Worm (Caenorhabditis elegans) whole organism, young adult: ENCODE data around the gene sra-27.

Source experiments
- B0336.3 ChIP-seq: fragments of 200-800 bp; sonication (Bioruptor generic); IDR thresholded peaks from 2 replicates; pipeline ENCODE4 v1.3.6; 2022; ENCODE audit warnings: missing genetic modification characterization, missing compliant biosample characterization
- F10E7.11 ChIP-seq: sonication (generic microtip); optimal IDR thresholded peaks from 2 replicates; lab custom pipeline; 2017; ENCODE audit warnings: mild to moderate bottlenecking, missing genetic modification characterization, moderate library complexity, missing compliant biosample characterization
- F22D6.2 ChIP-seq: sonication (generic microtip); optimal IDR thresholded peaks from 2 replicates; lab custom pipeline; 2016; ENCODE audit warnings: mild to moderate bottlenecking, missing genetic modification characterization, missing compliant biosample characterization
- F39B2.1 ChIP-seq: fragments of 200-800 bp; sonication (Bioruptor generic); IDR thresholded peaks from 2 replicates; pipeline ENCODE4 v1.3.6; 2022; ENCODE audit warnings: missing genetic modification reagents, missing genetic modification characterization, missing compliant biosample characterization
- F52B5.7 ChIP-seq: sonication (generic microtip); optimal IDR thresholded peaks from 2 replicates; lab custom pipeline; 2016; ENCODE audit warnings: mild to moderate bottlenecking, missing genetic modification characterization, missing compliant biosample characterization
- T07F8.4 ChIP-seq: sonication (generic microtip); optimal IDR thresholded peaks from 2 replicates; lab custom pipeline; 2016; ENCODE audit warnings: mild to moderate bottlenecking, missing genetic modification characterization, moderate library complexity, missing compliant biosample characterization
- Y53F4B.3 ChIP-seq: fragments of 200-800 bp; sonication (Bioruptor generic); IDR thresholded peaks from 2 replicates; pipeline ENCODE4 v1.3.6; 2022; ENCODE audit warnings: missing genetic modification reagents, missing genetic modification characterization, missing compliant biosample characterization
- Y79H2A.3 ChIP-seq: fragments of 200-800 bp; sonication (Bioruptor generic); conservative IDR thresholded peaks from 2 replicates; pipeline ENCODE4 v1.3.6; 2022; ENCODE audit warnings: missing genetic modification reagents, missing genetic modification characterization, missing compliant biosample characterization
- ZK185.1 ChIP-seq: sonication (generic microtip); optimal IDR thresholded peaks from 2 replicates; lab custom pipeline; 2016; ENCODE audit warnings: mild to moderate bottlenecking, missing genetic modification characterization, missing compliant biosample characterization; ENCODE audit not compliant: poor library complexity, severe bottlenecking
- akir-1 ChIP-seq: fragments of 200-800 bp; sonication (Bioruptor generic); optimal IDR thresholded peaks from 2 replicates; lab custom pipeline; 2018; ENCODE audit warnings: mild to moderate bottlenecking, missing genetic modification characterization, moderate library complexity, missing compliant biosample characterization
- attf-5 ChIP-seq: fragments of 200-800 bp; sonication (Bioruptor generic); optimal IDR thresholded peaks from 2 replicates; lab custom pipeline; 2018; ENCODE audit warnings: mild to moderate bottlenecking, missing genetic modification characterization, missing compliant biosample characterization
- ccch-3 ChIP-seq: fragments of 200-800 bp; sonication (Bioruptor generic); optimal IDR thresholded peaks from 2 replicates; lab custom pipeline; 2018; ENCODE audit warnings: mild to moderate bottlenecking, missing genetic modification characterization, missing compliant biosample characterization
- cebp-1 ChIP-seq, 2 experiments: fragments of 200-800 bp in 1 of 2; sonication (Bioruptor generic) in 1 of 2; sonication (generic microtip) in 1 of 2; IDR thresholded peaks in 1 of 2; optimal IDR thresholded peaks in 1 of 2; 2 replicates each; pipeline versions ENCODE4 v1.3.6 to Lab custom; 2017 to 2022; ENCODE audit warnings: missing compliant biosample characterization in 2 of 2, missing genetic modification characterization in 2 of 2, mild to moderate bottlenecking in 1 of 2, missing genetic modification reagents in 1 of 2, moderate library complexity in 1 of 2
- cebp-2 ChIP-seq: fragments of 200-800 bp; sonication (Bioruptor generic); IDR thresholded peaks from 2 replicates; pipeline ENCODE4 v1.3.6; 2022; ENCODE audit warnings: missing genetic modification characterization, missing compliant biosample characterization
- ceh-58 ChIP-seq: fragments of 200-800 bp; sonication (Bioruptor generic); IDR thresholded peaks from 2 replicates; pipeline ENCODE4 v1.3.6; 2022; ENCODE audit warnings: missing genetic modification characterization, missing compliant biosample characterization
- ceh-79 ChIP-seq: sonication (generic microtip); optimal IDR thresholded peaks from 2 replicates; lab custom pipeline; 2017; ENCODE audit warnings: mild to moderate bottlenecking, missing genetic modification characterization, missing compliant biosample characterization
- dox-1 ChIP-seq: fragments of 200-800 bp; sonication (Bioruptor generic); IDR thresholded peaks from 2 replicates; pipeline ENCODE4 v1.3.6; 2022; ENCODE audit warnings: missing genetic modification reagents, missing genetic modification characterization, missing compliant biosample characterization
- dpff-1 ChIP-seq: sonication (generic microtip); optimal IDR thresholded peaks from 2 replicates; lab custom pipeline; 2017; ENCODE audit warnings: mild to moderate bottlenecking, missing genetic modification characterization, missing compliant biosample characterization
- dpl-1 ChIP-seq: fragments of 150-350 bp; optimal IDR thresholded peaks from 2 replicates; lab custom pipeline; 2014; ENCODE audit warnings: missing biosample characterization, missing genetic modification reagents, missing genetic modification characterization
- ekl-4 ChIP-seq: fragments of 200-800 bp; sonication (Bioruptor generic); IDR thresholded peaks from 2 replicates; pipeline ENCODE4 v1.3.6; 2022; ENCODE audit warnings: missing genetic modification reagents, missing genetic modification characterization, missing compliant biosample characterization
- hmg-1.2 ChIP-seq: fragments of 200-800 bp; sonication (Bioruptor generic); IDR thresholded peaks from 2 replicates; pipeline ENCODE4 v1.3.6; 2022; ENCODE audit warnings: missing genetic modification reagents, missing genetic modification characterization, missing compliant biosample characterization
- hrde-1 ChIP-seq: sonication (generic microtip); optimal IDR thresholded peaks from 2 replicates; lab custom pipeline; 2016; ENCODE audit warnings: missing genetic modification characterization, mild to moderate bottlenecking, missing compliant biosample characterization, moderate library complexity, missing genotype, missing genetic modification reagents, borderline replicate concordance
- hsf-1 ChIP-seq: fragments of 200-800 bp; sonication (Bioruptor generic); IDR thresholded peaks from 2 replicates; pipeline ENCODE4 v1.3.6; 2022; ENCODE audit warnings: missing genetic modification reagents, missing genetic modification characterization, missing compliant biosample characterization
- lin-26 ChIP-seq: fragments of 200-800 bp; sonication (Bioruptor generic); IDR thresholded peaks from 2 replicates; pipeline ENCODE4 v1.3.6; 2022; ENCODE audit warnings: missing genetic modification reagents, missing genetic modification characterization, missing compliant biosample characterization
- lin-54 ChIP-seq: fragments of 200-800 bp; sonication (Bioruptor generic); optimal IDR thresholded peaks from 2 replicates; lab custom pipeline; 2018; ENCODE audit warnings: mild to moderate bottlenecking, missing genetic modification characterization, missing compliant biosample characterization
- lsl-1 ChIP-seq: fragments of 200-800 bp; sonication (Bioruptor generic); optimal IDR thresholded peaks from 2 replicates; lab custom pipeline; 2018; ENCODE audit warnings: mild to moderate bottlenecking, missing genetic modification characterization, moderate library complexity, missing compliant biosample characterization
- mes-4 ChIP-seq: sonication (generic microtip); optimal IDR thresholded peaks from 2 replicates; lab custom pipeline; 2016; ENCODE audit warnings: missing genotype, missing genetic modification characterization, missing compliant biosample characterization
- nhr-179 ChIP-seq: sonication (generic microtip); optimal IDR thresholded peaks from 2 replicates; lab custom pipeline; 2016; ENCODE audit warnings: mild to moderate bottlenecking, missing genetic modification characterization, missing compliant biosample characterization
- nhr-27 ChIP-seq: fragments of 200-800 bp; sonication (Bioruptor generic); optimal IDR thresholded peaks from 2 replicates; lab custom pipeline; 2018; ENCODE audit warnings: mild to moderate bottlenecking, missing genetic modification characterization, moderate library complexity, missing compliant biosample characterization
- pbrm-1 ChIP-seq: fragments of 200-800 bp; sonication (Bioruptor generic); IDR thresholded peaks from 2 replicates; pipeline ENCODE4 v1.3.6; 2022; ENCODE audit warnings: missing genetic modification reagents, missing genetic modification characterization, missing compliant biosample characterization
- rcor-1 ChIP-seq: fragments of 200-800 bp; sonication (Bioruptor generic); IDR thresholded peaks from 2 replicates; pipeline ENCODE4 v1.3.6; 2022; ENCODE audit warnings: missing genetic modification reagents, missing genetic modification characterization, missing compliant biosample characterization
- rec-8 ChIP-seq, 2 experiments: sonication (generic microtip); optimal IDR thresholded peaks; 2 replicates each; lab custom pipeline; 2016; ENCODE audit warnings: mild to moderate bottlenecking in 2 of 2, missing genetic modification characterization in 2 of 2, missing genetic modification reagents in 2 of 2, missing genotype in 2 of 2, missing biosample characterization in 1 of 2, missing compliant biosample characterization in 1 of 2, moderate library complexity in 1 of 2
- repo-1 ChIP-seq: sonication (generic microtip); optimal IDR thresholded peaks from 2 replicates; lab custom pipeline; 2017; ENCODE audit warnings: mild to moderate bottlenecking, missing genetic modification characterization, missing compliant biosample characterization
- sea-2 ChIP-seq: fragments of 200-800 bp; sonication (Bioruptor generic); IDR thresholded peaks from 2 replicates; pipeline ENCODE4 v1.3.6; 2022; ENCODE audit warnings: missing genetic modification characterization, missing compliant biosample characterization
- snpc-1.3 ChIP-seq: sonication (generic microtip); optimal IDR thresholded peaks from 2 replicates; lab custom pipeline; 2017; ENCODE audit warnings: missing genetic modification characterization, mild to moderate bottlenecking, missing compliant biosample characterization, antibody characterized with exemption, moderate library complexity, missing genotype, missing genetic modification reagents; ENCODE audit not compliant: insufficient read depth
- snpc-3.4 ChIP-seq: sonication (generic microtip); optimal IDR thresholded peaks from 2 replicates; lab custom pipeline; 2017; ENCODE audit warnings: missing genetic modification characterization, mild to moderate bottlenecking, missing compliant biosample characterization, antibody characterized with exemption, moderate library complexity, missing genotype, missing genetic modification reagents
- snpc-4 ChIP-seq, 5 experiments: fragments of 150-350 bp in 1 of 5; sonication (generic microtip) in 4 of 5; optimal IDR thresholded peaks; 2 replicates each; lab custom pipeline; 2014 to 2018; ENCODE audit warnings: missing genetic modification characterization in 5 of 5, missing biosample characterization in 3 of 5, antibody characterized with exemption in 2 of 5, mild to moderate bottlenecking in 2 of 5, missing compliant biosample characterization in 2 of 5, missing genotype in 2 of 5, moderate library complexity in 2 of 5, missing genetic modification reagents in 1 of 5
- sptf-2 ChIP-seq: fragments of 200-800 bp; sonication (Bioruptor generic); optimal IDR thresholded peaks from 2 replicates; lab custom pipeline; 2018; ENCODE audit warnings: mild to moderate bottlenecking, missing genetic modification characterization, missing compliant biosample characterization
- tbp1 ChIP-seq: fragments of 200-800 bp; sonication (Bioruptor generic); optimal IDR thresholded peaks from 2 replicates; lab custom pipeline; 2018; ENCODE audit warnings: mild to moderate bottlenecking, missing genetic modification characterization, missing compliant biosample characterization
- tbx-9 ChIP-seq: sonication (generic microtip); optimal IDR thresholded peaks from 2 replicates; lab custom pipeline; 2016; ENCODE audit warnings: borderline replicate concordance, missing genetic modification characterization, inconsistent platforms, missing compliant biosample characterization
- unc-130 ChIP-seq: sonication (generic microtip); optimal IDR thresholded peaks from 2 replicates; lab custom pipeline; 2016; ENCODE audit warnings: missing genetic modification reagents, missing genetic modification characterization, missing compliant biosample characterization
- xnd-1 ChIP-seq: sonication (generic microtip); optimal IDR thresholded peaks from 2 replicates; lab custom pipeline; 2016; ENCODE audit warnings: missing genotype, missing genetic modification reagents, missing genetic modification characterization, missing compliant biosample characterization
- ztf-22 ChIP-seq: fragments of 200-800 bp; sonication (Bioruptor generic); optimal IDR thresholded peaks from 2 replicates; lab custom pipeline; 2018; ENCODE audit warnings: mild to moderate bottlenecking, missing genetic modification characterization, moderate library complexity, missing compliant biosample characterization
- ztf-3 ChIP-seq: fragments of 200-800 bp; sonication (Bioruptor generic); optimal IDR thresholded peaks from 2 replicates; lab custom pipeline; 2018; ENCODE audit warnings: mild to moderate bottlenecking, missing genetic modification characterization, missing compliant biosample characterization

Gene sra-27

DNA sequence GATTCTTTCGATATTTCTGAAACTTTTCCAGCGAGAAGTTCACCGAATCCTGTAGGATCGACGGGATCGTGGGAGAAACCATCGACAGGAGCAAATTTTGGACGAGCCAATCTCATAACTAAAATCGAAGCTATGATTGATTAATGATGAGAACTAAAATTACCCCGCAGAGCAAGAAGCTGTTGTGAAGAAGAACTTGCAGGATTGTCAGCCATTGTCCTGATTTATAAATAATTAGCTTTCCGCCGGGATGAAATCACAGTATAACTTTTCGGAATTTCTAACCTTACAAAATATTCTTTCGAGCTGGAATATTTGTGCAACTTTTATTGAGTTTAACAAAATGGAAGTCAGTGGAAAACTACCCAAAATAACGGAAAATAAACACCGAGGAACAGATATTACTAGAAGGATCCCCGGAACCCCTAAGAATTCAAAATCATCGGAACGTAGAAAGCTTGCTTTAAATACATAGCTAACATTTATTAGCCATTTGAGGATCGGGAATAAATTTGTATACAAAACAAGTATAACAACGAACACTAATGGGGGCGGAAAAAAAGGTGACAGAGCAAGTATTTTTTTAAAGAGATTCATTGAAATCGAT, 18.6 kb downstream of the sra-27 start, which contains the start of gene C56C10.7 (continued):
- TF ChIP-seq F10E7.11 (peak; percentile 53), ztf-22 (GFP tag; lab: Kevin White, UChicago) (no peak), hmg-1.2 (GFP tag; lab: Robert Waterston, UW) (peak; percentile 49), nhr-27 (tag; lab: Kevin White, UChicago) (peak; percentile 49), repo-1 (tag; lab: Kevin White, UChicago) (peak; percentile 84), cebp-2 (GFP tag; lab: Robert Waterston, UW) (peak; percentile 78; the same call in 1 of the 2 replicates), F22D6.2 (tag; lab: Kevin White, UChicago) (no peak), ztf-3 (no peak), nhr-179 (tag; lab: Kevin White, UChicago) (no peak), mes-4 (tag; lab: Kevin White, UChicago) (peak; percentile 13), xnd-1 (tag; lab: Kevin White, UChicago) (peak; percentile 38), F52B5.7 (tag; lab: Kevin White, UChicago) (peak; percentile 36), sptf-2 (GFP tag; lab: Kevin White, UChicago) (no peak), lin-26 (GFP tag; lab: Robert Waterston, UW) (peak; percentile 83), ZK185.1 (tag; lab: Kevin White, UChicago) (no peak), hrde-1 (tag; lab: Kevin White, UChicago) (peak; percentile 62), T07F8.4 (no peak), rcor-1 (peak; percentile 68), ceh-58 (GFP tag; lab: Robert Waterston, UW) (peak; percentile 76; the same call in 1 of the 2 replicates), hsf-1 (GFP tag; lab: Robert Waterston, UW) (peak; percentile 88), attf-5 (GFP tag; lab: Kevin White, UChicago) (no peak), snpc-3.4 (peak; percentile 76), dpff-1 (tag; lab: Kevin White, UChicago) (peak; percentile 34), lin-54 (peak; percentile 79), F39B2.1 (GFP tag; lab: Robert Waterston, UW) (peak; percentile 91), rec-8 (tag; optimal IDR thresholded peaks at IDR 0.05; lab: Kevin White, UChicago) (no peak), snpc-4 (GFP tag; optimal IDR thresholded peaks at IDR 0.05; lab: Kevin White, UChicago) (peak; percentile 44), snpc-4 (tag; optimal IDR thresholded peaks at IDR 0.05; lab: Kevin White, UChicago) (peak in 2 of 4 experiments; percentile 30 to 61), lsl-1 (GFP tag; lab: Kevin White, UChicago) (peak; percentile 17), dox-1 (GFP tag; lab: Robert Waterston, UW) (no peak; the same call in 1 of the 2 replicates), tbp1 (GFP tag; lab: Kevin White, UChicago) (peak; percentile 63), pbrm-1 (GFP tag; lab: Robert Waterston, UW) (peak; percentile 72; the same call in 1 of the 2 replicates), ekl-4 (peak; percentile 93)

DNA sequence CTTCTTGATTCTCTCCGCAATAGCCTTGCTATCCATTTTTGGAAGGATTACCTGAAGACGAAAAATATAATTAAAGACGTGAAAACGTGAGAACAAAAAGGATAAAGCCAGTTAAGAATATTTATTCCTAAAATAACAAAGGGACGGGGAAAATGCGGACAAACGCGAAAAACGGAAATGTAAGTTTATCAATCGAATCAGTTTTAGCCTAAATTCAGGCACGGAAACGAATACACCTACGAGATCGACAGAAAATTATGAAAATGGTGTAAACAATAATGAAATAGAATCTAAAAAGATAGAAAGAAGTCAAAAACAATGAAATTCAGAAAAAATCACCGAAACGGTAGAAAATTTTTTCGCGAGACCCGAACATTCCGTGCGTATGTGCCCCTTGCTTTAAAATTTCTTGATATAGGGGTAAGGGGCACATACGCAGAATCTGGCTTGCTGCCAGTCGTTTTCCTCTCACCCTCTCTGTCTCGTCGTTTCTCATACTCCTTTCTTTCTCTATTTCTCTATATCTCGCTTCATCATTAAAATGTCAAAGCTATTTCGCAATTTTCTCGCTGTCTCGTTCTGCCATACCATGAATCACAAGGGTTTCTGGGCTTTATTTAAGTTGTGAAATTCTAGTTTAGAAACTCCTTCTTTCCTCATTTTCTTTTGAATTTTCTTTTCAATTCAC, 19.9 kb downstream of the sra-27 start, which contains the start of gene icd-1:
Gene icd-1 (minus strand): TSS at position 51 of the 688 bp plus-strand sequence.
- TF ChIP-seq dpl-1 (GFP tag; lab: Kevin White, UChicago) (peak; percentile 36), snpc-4 (GFP tag; optimal IDR thresholded peaks at IDR 0.05; lab: Kevin White, UChicago) (peak; percentile 79), snpc-4 (tag; optimal IDR thresholded peaks at IDR 0.05; lab: Kevin White, UChicago) (peak; percentile 83 to 90 (median 87)), cebp-1 (GFP tag; IDR thresholded peaks at IDR 0.05; lab: Robert Waterston, UW) (peak; percentile 99), cebp-1 (tag; optimal IDR thresholded peaks at IDR 0.05; lab: Kevin White, UChicago) (peak; percentile 100), unc-130 (GFP tag; lab: Kevin White, UChicago) (peak; percentile 88), snpc-1.3 (tag; lab: Kevin White, UChicago) (peak; percentile 89), dpff-1 (tag; lab: Kevin White, UChicago) (no peak), ceh-79 (tag; lab: Kevin White, UChicago) (no peak), Y53F4B.3 (GFP tag; lab: Robert Waterston, UW) (0 out of 2 replicates have a peak, but pooled peaks have one; percentile 10), akir-1 (GFP tag; lab: Kevin White, UChicago) (no peak), repo-1 (tag; lab: Kevin White, UChicago) (peak; percentile 87), Y79H2A.3 (GFP tag; lab: Robert Waterston, UW) (no peak; the same call in 1 of the 2 replicates), sea-2 (GFP tag; lab: Robert Waterston, UW) (no peak), tbx-9 (no peak), B0336.3 (GFP tag; lab: Robert Waterston, UW) (peak; percentile 89), ccch-3 (GFP tag; lab: Kevin White, UChicago) (no peak)
